Fruit fly (Drosophila melanogaster) whole organism, embryonic: ENCODE data around the gene MtnD.

ENCODE experiments used
- CG10147 ChIP-seq: fragments of 200-800 bp; sonication (Bioruptor generic); optimal IDR thresholded peaks from 2 replicates; lab custom pipeline; 2019; ENCODE audit warnings: missing biosample characterization, mild to moderate bottlenecking, missing genetic modification characterization, moderate library complexity
- CG10321 ChIP-seq: fragments of 200-800 bp; sonication (Bioruptor generic); IDR thresholded peaks from 2 replicates; pipeline ENCODE4 v1.3.6; 2022; ENCODE audit warnings: missing biosample characterization, missing genetic modification characterization
- CG10979 ChIP-seq: fragments of 200-800 bp; sonication (Bioruptor generic); optimal IDR thresholded peaks from 2 replicates; lab custom pipeline; 2018; ENCODE audit warnings: missing biosample characterization, mild to moderate bottlenecking, missing genetic modification characterization, moderate library complexity
- CG15479 ChIP-seq: fragments of 200-800 bp; sonication (Bioruptor generic); optimal IDR thresholded peaks from 3 replicates; lab custom pipeline; 2019; ENCODE audit warnings: missing biosample characterization, mild to moderate bottlenecking, missing genetic modification characterization, moderate library complexity
- CG16863 ChIP-seq: fragments of 200-800 bp; sonication (Bioruptor generic); optimal IDR thresholded peaks from 3 replicates; lab custom pipeline; 2016; ENCODE audit warnings: missing biosample characterization, missing genetic modification characterization
- CG17359 ChIP-seq: fragments of 200-800 bp; sonication (Bioruptor generic); optimal IDR thresholded peaks from 3 replicates; lab custom pipeline; 2018; ENCODE audit warnings: missing biosample characterization, mild to moderate bottlenecking, missing genetic modification characterization, moderate library complexity
- CG17385 ChIP-seq: fragments of 200-800 bp; sonication (Bioruptor generic); optimal IDR thresholded peaks from 3 replicates; lab custom pipeline; 2018; ENCODE audit warnings: missing biosample characterization, mild to moderate bottlenecking, missing genetic modification characterization
- CG18619 ChIP-seq: fragments of 200-800 bp; sonication (Bioruptor generic); optimal IDR thresholded peaks from 3 replicates; lab custom pipeline; 2017; ENCODE audit warnings: missing biosample characterization, mild to moderate bottlenecking, missing genetic modification characterization
- CG2199 ChIP-seq: fragments of 200-800 bp; sonication (Bioruptor generic); IDR thresholded peaks from 3 replicates; pipeline ENCODE4 v1.3.6; 2022; ENCODE audit warnings: missing biosample characterization, missing genetic modification characterization
- CG3065 ChIP-seq: fragments of 200-800 bp; sonication (Bioruptor generic); optimal IDR thresholded peaks from 2 replicates; lab custom pipeline; 2016; ENCODE audit warnings: missing biosample characterization, missing genetic modification characterization
- CG5245 ChIP-seq: fragments of 200-800 bp; sonication (Bioruptor generic); optimal IDR thresholded peaks from 3 replicates; lab custom pipeline; 2016; ENCODE audit warnings: missing biosample characterization, missing genetic modification characterization
- CG6254 ChIP-seq: fragments of 200-800 bp; sonication (Bioruptor generic); optimal IDR thresholded peaks from 3 replicates; lab custom pipeline; 2017; ENCODE audit warnings: mild to moderate bottlenecking, missing biosample characterization, missing genetic modification reagents, missing genetic modification characterization
- CG6683 ChIP-seq: fragments of 200-800 bp; sonication (Bioruptor generic); optimal IDR thresholded peaks from 2 replicates; lab custom pipeline; 2017; ENCODE audit warnings: missing biosample characterization, mild to moderate bottlenecking, missing genetic modification characterization, missing genetic modification reagents
- CG7271 ChIP-seq: fragments of 200-800 bp; sonication (Bioruptor generic); optimal IDR thresholded peaks from 2 replicates; lab custom pipeline; 2018; ENCODE audit warnings: missing biosample characterization, mild to moderate bottlenecking, missing genetic modification characterization, moderate library complexity
- CG7786 ChIP-seq: fragments of 200-800 bp; sonication (Bioruptor generic); optimal IDR thresholded peaks from 2 replicates; lab custom pipeline; 2016; ENCODE audit warnings: missing biosample characterization, missing genetic modification characterization
- CG9817 ChIP-seq: fragments of 200-800 bp; sonication (Bioruptor generic); optimal IDR thresholded peaks from 2 replicates; lab custom pipeline; 2018; ENCODE audit warnings: missing biosample characterization, mild to moderate bottlenecking, missing genetic modification characterization, moderate library complexity
- CoRest ChIP-seq: fragments of 200-800 bp; sonication (Bioruptor generic); optimal IDR thresholded peaks from 3 replicates; lab custom pipeline; 2018; ENCODE audit warnings: missing biosample characterization, mild to moderate bottlenecking, missing genetic modification characterization, moderate library complexity
- D ChIP-seq, 2 experiments: fragments of 200-800 bp in 1 of 2; fragments of >200 bp in 1 of 2; sonication (Bioruptor generic) in 1 of 2; optimal IDR thresholded peaks; 2 replicates in 1 of 2; 3 replicates in 1 of 2; lab custom pipeline; 2017; ENCODE audit warnings: mild to moderate bottlenecking in 1 of 2, missing biosample characterization in 1 of 2, missing genetic modification characterization in 1 of 2, missing genetic modification reagents in 1 of 2
- E2f2 ChIP-seq: fragments of 200-800 bp; sonication (Bioruptor generic); IDR thresholded peaks from 2 replicates; pipeline ENCODE4 v1.3.6; 2022; ENCODE audit warnings: missing biosample characterization, missing genetic modification characterization
- Ets65A ChIP-seq: fragments of 200-800 bp; sonication (Bioruptor generic); peaks from one replicate; lab custom pipeline; 2016; ENCODE audit warnings: missing biosample characterization, missing genetic modification characterization
- Lhr ChIP-seq: fragments of 200-800 bp; sonication (Bioruptor generic); optimal IDR thresholded peaks from 3 replicates; lab custom pipeline; 2017; ENCODE audit warnings: mild to moderate bottlenecking, missing biosample characterization, missing genetic modification reagents, missing genetic modification characterization
- Lpt ChIP-seq: fragments of >200 bp; optimal IDR thresholded peaks from 2 replicates; lab custom pipeline; 2018; ENCODE audit warnings: missing biosample characterization, missing genetic modification characterization
- Med ChIP-seq: fragments of 200-800 bp; sonication (Bioruptor generic); peaks from one replicate; lab custom pipeline; 2016; ENCODE audit warnings: missing biosample characterization, missing genetic modification characterization, mild to moderate bottlenecking, inconsistent platforms, moderate library complexity
- Nf-YC ChIP-seq: fragments of 200-800 bp; optimal IDR thresholded peaks from 3 replicates; lab custom pipeline; 2019; ENCODE audit warnings: missing biosample characterization, mild to moderate bottlenecking, missing genetic modification characterization, moderate library complexity
- Side ChIP-seq: fragments of 200-800 bp; sonication (Bioruptor generic); optimal IDR thresholded peaks from 2 replicates; lab custom pipeline; 2016; ENCODE audit warnings: missing biosample characterization, missing genetic modification characterization
- Sin3A ChIP-seq: fragments of >200 bp; optimal IDR thresholded peaks from 2 replicates; lab custom pipeline; 2018
- Sox102F ChIP-seq: fragments of 200-800 bp; sonication (Bioruptor generic); optimal IDR thresholded peaks from 2 replicates; lab custom pipeline; 2018; ENCODE audit warnings: missing biosample characterization, mild to moderate bottlenecking, missing genetic modification characterization, moderate library complexity
- Stat92E ChIP-seq, 3 experiments: fragments of >200 bp in 2 of 3; fragments of 200-800 bp in 1 of 3; sonication (Bioruptor generic) in 1 of 3; optimal IDR thresholded peaks; 2 replicates each; lab custom pipeline; 2017 to 2019; ENCODE audit warnings: missing biosample characterization in 3 of 3, missing genetic modification characterization in 3 of 3, mild to moderate bottlenecking in 1 of 3, moderate library complexity in 1 of 3
- ac ChIP-seq: fragments of 200-800 bp; sonication (Bioruptor generic); optimal IDR thresholded peaks from 3 replicates; lab custom pipeline; 2017; ENCODE audit warnings: missing biosample characterization, mild to moderate bottlenecking, missing genetic modification characterization
- bsh ChIP-seq, 2 experiments: fragments of 200-800 bp; sonication (Bioruptor generic); optimal IDR thresholded peaks; 2 replicates each; lab custom pipeline; 2017 to 2018; ENCODE audit warnings: mild to moderate bottlenecking in 2 of 2, missing biosample characterization in 2 of 2, missing genetic modification characterization in 2 of 2, moderate library complexity in 1 of 2
- cad ChIP-seq: fragments of >200 bp; optimal IDR thresholded peaks from 2 replicates; lab custom pipeline; 2017; ENCODE audit warnings: missing biosample characterization, missing genetic modification characterization
- crol ChIP-seq: fragments of 200-800 bp; sonication (Bioruptor generic); IDR thresholded peaks from 2 replicates; pipeline ENCODE4 v1.3.6; 2022; ENCODE audit warnings: missing biosample characterization, missing genetic modification characterization
- cwo ChIP-seq: fragments of 200-800 bp; sonication (Bioruptor generic); optimal IDR thresholded peaks from 3 replicates; lab custom pipeline; 2017; ENCODE audit warnings: missing biosample characterization, missing genetic modification characterization, mild to moderate bottlenecking, moderate library complexity, missing genetic modification reagents
- fru ChIP-seq: fragments of >200 bp; optimal IDR thresholded peaks from 2 replicates; lab custom pipeline; 2017
- ftz-f1 ChIP-seq: fragments of 200-800 bp; sonication (Bioruptor generic); optimal IDR thresholded peaks from 2 replicates; lab custom pipeline; 2016; ENCODE audit warnings: missing biosample characterization, missing genetic modification characterization
- grn ChIP-seq: fragments of 200-800 bp; sonication (Bioruptor generic); optimal IDR thresholded peaks from 3 replicates; lab custom pipeline; 2017; ENCODE audit warnings: missing biosample characterization, missing genetic modification characterization
- ham ChIP-seq: fragments of 200-800 bp; sonication (Bioruptor generic); IDR thresholded peaks from 2 replicates; pipeline ENCODE4 v1.3.6; 2022; ENCODE audit warnings: missing biosample characterization, missing genetic modification characterization
- mam ChIP-seq: fragments of 200-800 bp; sonication (Bioruptor generic); optimal IDR thresholded peaks from 3 replicates; lab custom pipeline; 2016; ENCODE audit warnings: missing biosample characterization, missing genetic modification characterization
- p53 ChIP-seq: fragments of 200-800 bp; sonication (Bioruptor generic); optimal IDR thresholded peaks from 2 replicates; lab custom pipeline; 2016; ENCODE audit warnings: missing biosample characterization, missing genetic modification characterization
- pho ChIP-seq: fragments of 200-800 bp; sonication (Bioruptor generic); optimal IDR thresholded peaks from 2 replicates; lab custom pipeline; 2016; ENCODE audit warnings: missing biosample characterization, missing genetic modification characterization
- pros ChIP-seq: fragments of 200-800 bp; sonication (Bioruptor generic); optimal IDR thresholded peaks from 3 replicates; lab custom pipeline; 2019; ENCODE audit warnings: missing biosample characterization, mild to moderate bottlenecking, missing genetic modification characterization, moderate library complexity
- row ChIP-seq: fragments of 200-800 bp; sonication (Bioruptor generic); IDR thresholded peaks from 3 replicates; pipeline ENCODE4 v1.3.6; 2022; ENCODE audit warnings: missing biosample characterization, missing genetic modification characterization
- sqz ChIP-seq: fragments of 200-800 bp; sonication (Bioruptor generic); optimal IDR thresholded peaks from 3 replicates; lab custom pipeline; 2018; ENCODE audit warnings: missing biosample characterization, mild to moderate bottlenecking, missing genetic modification characterization
- tll ChIP-seq, 2 experiments: fragments of 200-800 bp in 1 of 2; fragments of >200 bp in 1 of 2; sonication (Bioruptor generic) in 1 of 2; optimal IDR thresholded peaks; 2 replicates each; lab custom pipeline; 2017 to 2019; ENCODE audit warnings: missing biosample characterization in 2 of 2, missing genetic modification characterization in 2 of 2, mild to moderate bottlenecking in 1 of 2, moderate library complexity in 1 of 2
- tna ChIP-seq: fragments of 200-800 bp; sonication (Bioruptor generic); IDR thresholded peaks from 2 replicates; pipeline ENCODE4 v1.3.6; 2022; ENCODE audit warnings: missing biosample characterization, missing genetic modification characterization; ENCODE audit not compliant: partially characterized antibody
- ttk ChIP-seq: fragments of 200-800 bp; sonication (Bioruptor generic); IDR thresholded peaks from 2 replicates; pipeline ENCODE4 v2.1.2; 2022; ENCODE audit warnings: missing biosample characterization, missing genetic modification characterization
- vfl ChIP-seq: fragments of 200-800 bp; sonication (Bioruptor generic); optimal IDR thresholded peaks from 2 replicates; lab custom pipeline; 2016; ENCODE audit warnings: missing biosample characterization, missing genetic modification characterization
- zfh1 ChIP-seq: fragments of 200-800 bp; sonication (Bioruptor generic); IDR thresholded peaks from 3 replicates; pipeline ENCODE4 v1.3.6; 2022; ENCODE audit warnings: missing biosample characterization, missing genetic modification characterization

MtnD gene

dm6 chr3R:20542283-20543144 is 7.8 kb downstream of the MtnD start (continued):
- TF ChIP-seq ham (no peak), Sox102F (GFP tag; lab: Kevin White, UChicago) (peak; percentile 33), CG5245 (GFP tag; lab: Kevin White, UChicago) (no peak), CoRest (tag; lab: Kevin White, UChicago) (peak; percentile 49), ac (GFP tag; lab: Kevin White, UChicago) (peak; percentile 62), cwo (peak; percentile 11), Stat92E (GFP tag; optimal IDR thresholded peaks at IDR 0.05; lab: Kevin White, UChicago) (no peak), pho (GFP tag; lab: Kevin White, UChicago) (no peak), Lhr (peak; percentile 15), sqz (GFP tag; lab: Kevin White, UChicago) (no peak), CG9817 (tag; lab: Kevin White, UChicago) (peak; percentile 32), CG7271 (no peak), CG10321 (GFP tag; lab: Robert Waterston, UW) (0 out of 2 replicates have a peak, but pooled peaks have one; percentile 39), Sin3A (lab: Kevin White, UChicago) (no peak), Side (no peak), ttk (GFP tag; lab: Robert Waterston, UW) (no peak), p53 (GFP tag; lab: Kevin White, UChicago) (no peak)
- TF ChIP-seq, all 482 proteins: peak for 148

dm6 chr3R:20543220-20543619 is 8.5 kb downstream of the MtnD start:
- peak; percentile 61 for TF ChIP-seq Med (GFP tag; lab: Kevin White, UChicago)
- 0 out of 3 replicates have a peak, but pooled peaks have one; percentile 6 for TF ChIP-seq zfh1
- peak; percentile 27 for TF ChIP-seq cad
- TF ChIP-seq bsh (GFP tag; optimal IDR thresholded peaks at IDR 0.05; lab: Kevin White, UChicago) = no peak
- no peak for TF ChIP-seq CG6683 (GFP tag; lab: Kevin White, UChicago)
- TF ChIP-seq CG18619 (GFP tag; lab: Kevin White, UChicago) = no peak
- TF ChIP-seq tll (GFP tag; optimal IDR thresholded peaks at IDR 0.05; lab: Kevin White, UChicago) = peak in 1 of 2 experiments; percentile 99
- no peak for TF ChIP-seq fru (lab: Kevin White, UChicago)
- no peak for TF ChIP-seq row (GFP tag; lab: Robert Waterston, UW)
- TF ChIP-seq D (optimal IDR thresholded peaks at IDR 0.05; lab: Kevin White, UChicago) = peak; percentile 25
- TF ChIP-seq D (GFP tag; optimal IDR thresholded peaks at IDR 0.05; lab: Kevin White, UChicago) = no peak
- TF ChIP-seq ftz-f1 = no peak
- TF ChIP-seq Ets65A (GFP tag; lab: Kevin White, UChicago) = peak; percentile 28
- TF ChIP-seq CG10979 (tag; lab: Kevin White, UChicago) = no peak
- TF ChIP-seq CG7786 (GFP tag; lab: Kevin White, UChicago) = no peak
- TF ChIP-seq crol = 0 out of 2 replicates have a peak, but pooled peaks have one; percentile 29
- peak; percentile 90 for TF ChIP-seq grn (GFP tag; lab: Kevin White, UChicago)
- TF ChIP-seq Lpt (GFP tag; lab: Kevin White, UChicago) = peak; percentile 23
- no peak for TF ChIP-seq Nf-YC (tag; lab: Kevin White, UChicago)
- peak; percentile 3 for TF ChIP-seq CG15479 (GFP tag; lab: Kevin White, UChicago)
- no peak for TF ChIP-seq CG17385
- peak; percentile 61 for TF ChIP-seq pros (GFP tag; lab: Kevin White, UChicago)
- no peak for TF ChIP-seq CG3065
- TF ChIP-seq CG10147 = no peak
- TF ChIP-seq CG2199 (GFP tag; lab: Robert Waterston, UW) = peak; percentile 54; the same call in 1 of the 3 replicates
- peak in 1 of 3 experiments; percentile 89 for TF ChIP-seq Stat92E (GFP tag; optimal IDR thresholded peaks at IDR 0.05; lab: Kevin White, UChicago)
- TF ChIP-seq CG17359 = no peak
- peak; percentile 26 for TF ChIP-seq vfl
- TF ChIP-seq mam (GFP tag; lab: Kevin White, UChicago) = no peak
- TF ChIP-seq E2f2 (GFP tag; lab: Robert Waterston, UW) = no peak
- no peak for TF ChIP-seq CG16863 (GFP tag; lab: Kevin White, UChicago)
- no peak for TF ChIP-seq CG6254 (GFP tag; lab: Kevin White, UChicago)
- TF ChIP-seq tna (GFP tag; lab: Robert Waterston, UW) = no peak
